Fruit fly (Drosophila melanogaster) Kc167 (cell line): ENCODE measurements around the gene eRF1.

Experiments
- insv ChIP-seq: fragments of >200 bp; optimal IDR thresholded peaks from 3 replicates; lab custom pipeline; 2018; ENCODE audit warnings: missing external identifiers
- psq ChIP-seq: fragments of >200 bp; optimal IDR thresholded peaks from 2 replicates; lab custom pipeline; 2017; ENCODE audit warnings: missing external identifiers
- ttk ChIP-seq: sonication (Bioruptor generic); optimal IDR thresholded peaks from 2 replicates; lab custom pipeline; 2017; ENCODE audit warnings: missing external identifiers

DNA sequence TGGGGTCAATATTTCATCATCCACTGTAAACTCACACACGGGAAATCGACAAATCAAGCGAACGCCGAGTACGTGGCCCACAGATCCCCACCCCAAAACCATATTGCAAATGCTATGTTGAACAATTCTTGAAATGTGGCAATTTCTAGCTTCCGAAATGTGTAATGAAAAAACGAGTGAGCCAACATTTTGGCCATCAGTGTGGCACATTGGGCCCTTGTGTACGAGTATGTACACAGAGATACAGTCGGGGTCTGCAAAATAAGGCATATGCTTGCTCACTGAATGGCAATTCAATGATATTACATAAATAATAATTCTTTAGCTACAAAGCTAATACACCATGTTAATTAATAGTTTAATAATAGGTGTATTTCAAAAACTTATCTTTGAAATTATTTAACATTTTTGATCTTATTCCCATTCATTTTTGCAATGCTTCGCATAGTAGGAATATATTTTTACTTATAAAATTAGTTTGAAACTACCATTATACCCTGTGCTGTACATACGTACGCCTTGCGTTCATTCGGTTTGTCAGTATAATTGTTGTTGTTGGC, 51.5 kb downstream of the eRF1 start:
- TF ChIP-seq ttk (lab: Kevin White, UChicago) (no peak), psq (lab: Kevin White, UChicago) (no peak), insv (lab: Kevin White, UChicago) (no peak)
